Fruit fly (Drosophila melanogaster) whole organism, embryonic: ENCODE results near the gene Hsp22.
A peak's percentile ranks its signal among the peaks of the same experiment; 100 is the strongest.

Source experiments
- BtbVII ChIP-seq: fragments of 200-800 bp; sonication (Bioruptor generic); optimal IDR thresholded peaks from 3 replicates; lab custom pipeline; 2017; ENCODE audit warnings: missing biosample characterization, mild to moderate bottlenecking, missing genetic modification characterization
- CG10209 ChIP-seq: fragments of 200-800 bp; sonication (Bioruptor generic); optimal IDR thresholded peaks from 3 replicates; lab custom pipeline; 2017; ENCODE audit warnings: missing biosample characterization, mild to moderate bottlenecking, missing genetic modification characterization, missing genetic modification reagents
- CG10321 ChIP-seq: fragments of 200-800 bp; sonication (Bioruptor generic); IDR thresholded peaks from 2 replicates; pipeline ENCODE4 v1.3.6; 2022; ENCODE audit warnings: missing biosample characterization, missing genetic modification characterization
- CG10366 ChIP-seq: fragments of 200-800 bp; sonication (Bioruptor generic); IDR thresholded peaks from 2 replicates; pipeline ENCODE4 v1.3.6; 2022; ENCODE audit warnings: missing biosample characterization, missing genetic modification characterization
- CG10959 ChIP-seq: fragments of 200-800 bp; sonication (Bioruptor generic); IDR thresholded peaks from 2 replicates; pipeline ENCODE4 v1.3.6; 2022; ENCODE audit warnings: missing biosample characterization, missing genetic modification characterization
- CG11085 ChIP-seq: fragments of 200-800 bp; sonication (Bioruptor generic); IDR thresholded peaks from 2 replicates; pipeline ENCODE4 v1.3.6; 2022; ENCODE audit warnings: missing biosample characterization, missing genetic modification characterization
- CG12391 ChIP-seq: fragments of 200-800 bp; sonication (Bioruptor generic); optimal IDR thresholded peaks from 3 replicates; lab custom pipeline; 2018; ENCODE audit warnings: missing biosample characterization, mild to moderate bottlenecking, missing genetic modification characterization, moderate library complexity
- CG13287 ChIP-seq: fragments of 200-800 bp; sonication (Bioruptor generic); IDR thresholded peaks from 2 replicates; pipeline ENCODE4 v1.3.6; 2022; ENCODE audit warnings: missing biosample characterization, missing genetic modification characterization; ENCODE audit not compliant: partially characterized antibody
- CG14050 ChIP-seq: fragments of 200-800 bp; sonication (Bioruptor generic); IDR thresholded peaks from 3 replicates; pipeline ENCODE4 v1.3.6; 2022; ENCODE audit warnings: missing biosample characterization, missing genetic modification characterization
- CG14965 ChIP-seq: fragments of 200-800 bp; sonication (Bioruptor generic); optimal IDR thresholded peaks from 2 replicates; lab custom pipeline; 2016; ENCODE audit warnings: missing biosample characterization, missing genetic modification characterization, borderline replicate concordance
- CG17359 ChIP-seq: fragments of 200-800 bp; sonication (Bioruptor generic); optimal IDR thresholded peaks from 3 replicates; lab custom pipeline; 2018; ENCODE audit warnings: missing biosample characterization, mild to moderate bottlenecking, missing genetic modification characterization, moderate library complexity
- CG18599 ChIP-seq: fragments of 200-800 bp; sonication (Bioruptor generic); optimal IDR thresholded peaks from 3 replicates; lab custom pipeline; 2017; ENCODE audit warnings: missing biosample characterization, missing genetic modification characterization, mild to moderate bottlenecking, moderate library complexity, missing genetic modification reagents
- CG18619 ChIP-seq: fragments of 200-800 bp; sonication (Bioruptor generic); optimal IDR thresholded peaks from 3 replicates; lab custom pipeline; 2017; ENCODE audit warnings: missing biosample characterization, mild to moderate bottlenecking, missing genetic modification characterization
- CG2889 ChIP-seq: fragments of 200-800 bp; sonication (Bioruptor generic); IDR thresholded peaks from 3 replicates; pipeline ENCODE4 v1.3.6; 2022; ENCODE audit warnings: missing biosample characterization, missing genetic modification characterization
- CG32772 ChIP-seq: fragments of 200-800 bp; sonication (Bioruptor generic); IDR thresholded peaks from 2 replicates; pipeline ENCODE4 v1.3.6; 2022; ENCODE audit warnings: missing biosample characterization, missing genetic modification characterization
- CG6654 ChIP-seq: fragments of 200-800 bp; sonication (Bioruptor generic); optimal IDR thresholded peaks from 2 replicates; lab custom pipeline; 2017; ENCODE audit warnings: missing biosample characterization, mild to moderate bottlenecking, missing genetic modification characterization
- CG7556 ChIP-seq: fragments of 200-800 bp; sonication (Bioruptor generic); optimal IDR thresholded peaks from 2 replicates; lab custom pipeline; 2017; ENCODE audit warnings: missing biosample characterization, mild to moderate bottlenecking, missing genetic modification characterization
- CG7745 ChIP-seq: fragments of 200-800 bp; sonication (Bioruptor generic); optimal IDR thresholded peaks from 2 replicates; lab custom pipeline; 2018; ENCODE audit warnings: missing biosample characterization, mild to moderate bottlenecking, missing genetic modification characterization, moderate library complexity
- CG8924 ChIP-seq: fragments of 200-800 bp; optimal IDR thresholded peaks from 3 replicates; lab custom pipeline; 2019; ENCODE audit warnings: missing biosample characterization, mild to moderate bottlenecking, missing genetic modification characterization, moderate library complexity
- CkIIα-i1 ChIP-seq: fragments of 200-800 bp; sonication (Bioruptor generic); IDR thresholded peaks from 2 replicates; pipeline ENCODE4 v1.3.6; 2022; ENCODE audit warnings: missing biosample characterization, missing genetic modification characterization
- Dll ChIP-seq: fragments of 200-800 bp; sonication (Bioruptor generic); IDR thresholded peaks from 4 replicates; pipeline ENCODE4 v1.3.6; 2022; ENCODE audit warnings: missing biosample characterization, missing genetic modification characterization; ENCODE audit not compliant: partially characterized antibody
- Doc2 ChIP-seq: fragments of 200-800 bp; sonication (Bioruptor generic); IDR thresholded peaks from 2 replicates; pipeline ENCODE4 v1.3.6; 2022; ENCODE audit warnings: missing biosample characterization, missing genetic modification characterization
- E2f2 ChIP-seq: fragments of 200-800 bp; sonication (Bioruptor generic); IDR thresholded peaks from 2 replicates; pipeline ENCODE4 v1.3.6; 2022; ENCODE audit warnings: missing biosample characterization, missing genetic modification characterization
- Elba2 ChIP-seq: fragments of 200-800 bp; sonication (Bioruptor generic); optimal IDR thresholded peaks from 3 replicates; lab custom pipeline; 2016; ENCODE audit warnings: missing biosample characterization, missing genetic modification characterization
- Hey ChIP-seq: fragments of 200-800 bp; sonication (Bioruptor generic); optimal IDR thresholded peaks from 3 replicates; lab custom pipeline; 2018; ENCODE audit warnings: missing biosample characterization, mild to moderate bottlenecking, missing genetic modification characterization
- Lim3 ChIP-seq: fragments of 200-800 bp; sonication (Bioruptor generic); IDR thresholded peaks from 2 replicates; pipeline ENCODE4 v1.3.6; 2022; ENCODE audit warnings: missing biosample characterization, missing genetic modification characterization
- MESR4 ChIP-seq: fragments of 200-800 bp; sonication (Bioruptor generic); optimal IDR thresholded peaks from 2 replicates; lab custom pipeline; 2018; ENCODE audit warnings: missing biosample characterization, mild to moderate bottlenecking, missing genetic modification characterization, moderate library complexity
- Nf-YC ChIP-seq: fragments of 200-800 bp; optimal IDR thresholded peaks from 3 replicates; lab custom pipeline; 2019; ENCODE audit warnings: missing biosample characterization, mild to moderate bottlenecking, missing genetic modification characterization, moderate library complexity
- Oli ChIP-seq: fragments of 200-800 bp; sonication (Bioruptor generic); optimal IDR thresholded peaks from 2 replicates; lab custom pipeline; 2018; ENCODE audit warnings: missing biosample characterization, mild to moderate bottlenecking, missing genetic modification characterization, moderate library complexity
- Ptx1 ChIP-seq: fragments of 200-800 bp; sonication (Bioruptor generic); IDR thresholded peaks from 2 replicates; pipeline ENCODE4 v1.3.6; 2022; ENCODE audit warnings: missing biosample characterization, missing genetic modification characterization
- Stat92E ChIP-seq, 3 experiments: fragments of >200 bp in 2 of 3; fragments of 200-800 bp in 1 of 3; sonication (Bioruptor generic) in 1 of 3; optimal IDR thresholded peaks; 2 replicates each; lab custom pipeline; 2017 to 2019; ENCODE audit warnings: missing biosample characterization in 3 of 3, missing genetic modification characterization in 3 of 3, mild to moderate bottlenecking in 1 of 3, moderate library complexity in 1 of 3
- YL-1 ChIP-seq: fragments of 200-800 bp; sonication (Bioruptor generic); optimal IDR thresholded peaks from 3 replicates; lab custom pipeline; 2017; ENCODE audit warnings: missing biosample characterization, mild to moderate bottlenecking, missing genetic modification characterization
- abd-A ChIP-seq: fragments of 200-800 bp; sonication (Bioruptor generic); optimal IDR thresholded peaks from 3 replicates; lab custom pipeline; 2019; ENCODE audit warnings: missing biosample characterization, mild to moderate bottlenecking, missing genetic modification characterization, moderate library complexity
- ap ChIP-seq: fragments of 200-800 bp; sonication (Bioruptor generic); IDR thresholded peaks from 2 replicates; pipeline ENCODE4 v1.3.6; 2022; ENCODE audit warnings: missing biosample characterization, missing genetic modification characterization
- cato ChIP-seq: fragments of 200-800 bp; sonication (Bioruptor generic); optimal IDR thresholded peaks from 2 replicates; lab custom pipeline; 2016; ENCODE audit warnings: missing biosample characterization, missing genetic modification characterization, borderline replicate concordance
- crc ChIP-seq: fragments of 200-800 bp; sonication (Bioruptor generic); optimal IDR thresholded peaks from 2 replicates; lab custom pipeline; 2016; ENCODE audit warnings: missing biosample characterization, missing genetic modification characterization
- en ChIP-seq: fragments of 200-800 bp; sonication (Bioruptor generic); optimal IDR thresholded peaks from 2 replicates; lab custom pipeline; 2016; ENCODE audit warnings: missing biosample characterization, missing genetic modification characterization
- fu2 ChIP-seq: fragments of 200-800 bp; sonication (Bioruptor generic); optimal IDR thresholded peaks from 2 replicates; lab custom pipeline; 2016; ENCODE audit warnings: missing biosample characterization, missing genetic modification characterization
- gcm2 ChIP-seq: fragments of 200-800 bp; sonication (Bioruptor generic); optimal IDR thresholded peaks from 2 replicates; lab custom pipeline; 2016; ENCODE audit warnings: missing biosample characterization, missing genetic modification characterization
- h ChIP-seq: fragments of >200 bp; optimal IDR thresholded peaks from 2 replicates; lab custom pipeline; 2017
- her ChIP-seq: fragments of 200-800 bp; sonication (Bioruptor generic); optimal IDR thresholded peaks from 2 replicates; lab custom pipeline; 2016; ENCODE audit warnings: missing biosample characterization, missing genetic modification characterization
- org-1 ChIP-seq: fragments of 200-800 bp; sonication (Bioruptor generic); optimal IDR thresholded peaks from 2 replicates; lab custom pipeline; 2017; ENCODE audit warnings: missing biosample characterization, missing genetic modification characterization
- p53 ChIP-seq: fragments of 200-800 bp; sonication (Bioruptor generic); optimal IDR thresholded peaks from 2 replicates; lab custom pipeline; 2016; ENCODE audit warnings: missing biosample characterization, missing genetic modification characterization
- pb ChIP-seq: fragments of 200-800 bp; sonication (Bioruptor generic); optimal IDR thresholded peaks from 3 replicates; lab custom pipeline; 2016; ENCODE audit warnings: missing biosample characterization, missing genetic modification characterization
- rib ChIP-seq: fragments of 200-800 bp; sonication (Bioruptor generic); IDR thresholded peaks from 2 replicates; pipeline ENCODE4 v1.3.6; 2022; ENCODE audit warnings: missing biosample characterization, missing genetic modification characterization
- sqz ChIP-seq: fragments of 200-800 bp; sonication (Bioruptor generic); optimal IDR thresholded peaks from 3 replicates; lab custom pipeline; 2018; ENCODE audit warnings: missing biosample characterization, mild to moderate bottlenecking, missing genetic modification characterization
- tin ChIP-seq: fragments of 200-800 bp; sonication (Bioruptor generic); optimal IDR thresholded peaks from 3 replicates; lab custom pipeline; 2016; ENCODE audit warnings: missing biosample characterization, missing genetic modification characterization
- toy ChIP-seq: fragments of 200-800 bp; sonication (Bioruptor generic); IDR thresholded peaks from 2 replicates; pipeline ENCODE4 v1.3.6; 2022; ENCODE audit warnings: missing biosample characterization, missing genetic modification characterization
- unpg ChIP-seq: fragments of 200-800 bp; sonication (Bioruptor generic); optimal IDR thresholded peaks from 3 replicates; lab custom pipeline; 2018; ENCODE audit warnings: missing biosample characterization, mild to moderate bottlenecking, missing genetic modification characterization, moderate library complexity
- vnd ChIP-seq: fragments of 200-800 bp; sonication (Bioruptor generic); IDR thresholded peaks from 3 replicates; pipeline ENCODE4 v1.3.6; 2022; ENCODE audit warnings: missing biosample characterization, missing genetic modification characterization; ENCODE audit not compliant: partially characterized antibody
- zen ChIP-seq: fragments of 200-800 bp; sonication (Bioruptor generic); optimal IDR thresholded peaks from 3 replicates; lab custom pipeline; 2018; ENCODE audit warnings: missing biosample characterization, mild to moderate bottlenecking, missing genetic modification characterization, moderate library complexity
- zf30C ChIP-seq: fragments of 200-800 bp; sonication (Bioruptor generic); optimal IDR thresholded peaks from 3 replicates; lab custom pipeline; 2018; ENCODE audit warnings: missing biosample characterization, mild to moderate bottlenecking, missing genetic modification characterization

Gene Hsp22

dm6 chr3L:9358713-9359040, 14.1 kb upstream of the Hsp22 start, which contains the start of the genes UGP and Svip (continued):
- TF ChIP-seq zf30C (GFP tag; lab: Kevin White, UChicago), result no peak
- TF ChIP-seq Dll (GFP tag; lab: Robert Waterston, UW), result peak; percentile 28; the same call in 1 of the 4 replicates
- no peak for TF ChIP-seq CG32772 (GFP tag; lab: Robert Waterston, UW)
- no peak for TF ChIP-seq fu2 (GFP tag; lab: Kevin White, UChicago)
- no peak for TF ChIP-seq unpg
- TF ChIP-seq org-1 (GFP tag; lab: Kevin White, UChicago), result no peak
- no peak for TF ChIP-seq Stat92E (GFP tag; optimal IDR thresholded peaks at IDR 0.05; lab: Kevin White, UChicago)
- TF ChIP-seq zen, result no peak
- TF ChIP-seq E2f2 (GFP tag; lab: Robert Waterston, UW), result peak; percentile 30; the same call in 1 of the 2 replicates
- no peak for TF ChIP-seq cato (GFP tag; lab: Kevin White, UChicago)
- no peak for TF ChIP-seq abd-A (tag; lab: Kevin White, UChicago)
- TF ChIP-seq CG18599 (GFP tag; lab: Kevin White, UChicago), result no peak
- TF ChIP-seq CG14050, result no peak
- TF ChIP-seq Nf-YC (tag; lab: Kevin White, UChicago), result no peak
- TF ChIP-seq CG10366 (GFP tag; lab: Robert Waterston, UW), result no peak
- no peak for TF ChIP-seq BtbVII (GFP tag; lab: Kevin White, UChicago)
- no peak for TF ChIP-seq CG14965 (GFP tag; lab: Kevin White, UChicago)
- TF ChIP-seq sqz (GFP tag; lab: Kevin White, UChicago), result no peak
- TF ChIP-seq Hey (tag; lab: Kevin White, UChicago), result no peak
- no peak for TF ChIP-seq Oli
- peak; percentile 44 for TF ChIP-seq CG8924 (tag; lab: Kevin White, UChicago)
- TF ChIP-seq CG10209 (GFP tag; lab: Kevin White, UChicago), result no peak
- TF ChIP-seq Ptx1 (GFP tag; lab: Robert Waterston, UW), result no peak
- TF ChIP-seq CG18619 (GFP tag; lab: Kevin White, UChicago), result no peak
- TF ChIP-seq en (GFP tag; lab: Kevin White, UChicago), result no peak
- no peak for TF ChIP-seq CG17359 (tag; lab: Kevin White, UChicago)
- TF ChIP-seq crc (GFP tag; lab: Kevin White, UChicago), result no peak
- TF ChIP-seq p53 (GFP tag; lab: Kevin White, UChicago), result no peak
- no peak for TF ChIP-seq vnd (GFP tag; lab: Robert Waterston, UW)
- peak; percentile 1 for TF ChIP-seq her (GFP tag; lab: Kevin White, UChicago)
- no peak for TF ChIP-seq CG7556 (GFP tag; lab: Kevin White, UChicago)
- no peak for TF ChIP-seq toy (GFP tag; lab: Robert Waterston, UW)
- no peak for TF ChIP-seq YL-1
- TF ChIP-seq CG11085 (GFP tag; lab: Robert Waterston, UW), result no peak
- no peak for TF ChIP-seq Elba2 (GFP tag; lab: Kevin White, UChicago)
- no peak for TF ChIP-seq h (lab: Kevin White, UChicago)
- no peak for TF ChIP-seq CG7745 (tag; lab: Kevin White, UChicago)
- no peak for TF ChIP-seq rib (GFP tag; lab: Robert Waterston, UW)
- no peak for TF ChIP-seq CG6654
- TF ChIP-seq MESR4, result peak; percentile 43
- no peak for TF ChIP-seq ap (GFP tag; lab: Robert Waterston, UW)
- no peak for TF ChIP-seq tin (GFP tag; lab: Kevin White, UChicago)
- TF ChIP-seq pb (GFP tag; lab: Kevin White, UChicago), result no peak
- no peak for TF ChIP-seq CG10321 (GFP tag; lab: Robert Waterston, UW)
- TF ChIP-seq CG10959 (GFP tag; lab: Robert Waterston, UW), result no peak
- no peak for TF ChIP-seq gcm2 (GFP tag; lab: Kevin White, UChicago)
- TF ChIP-seq Lim3 (GFP tag; lab: Robert Waterston, UW), result no peak
- no peak for TF ChIP-seq Doc2 (GFP tag; lab: Robert Waterston, UW)
- peak; percentile 24 for TF ChIP-seq CG12391 (tag; lab: Kevin White, UChicago)
- TF ChIP-seq CkIIα-i1, result no peak
- no peak for TF ChIP-seq CG2889
- peak; percentile 29 for TF ChIP-seq CG13287
